Worm (Caenorhabditis elegans) whole organism, young adult: Measurements from ENCODE around the gene rnp-7.

Experiments used
- B0261.1 ChIP-seq: sonication (generic microtip); optimal IDR thresholded peaks from 2 replicates; lab custom pipeline; 2016; ENCODE audit warnings: mild to moderate bottlenecking, missing genetic modification characterization, moderate library complexity, missing compliant biosample characterization
- D2030.7 ChIP-seq: fragments of 200-800 bp; sonication (Bioruptor generic); IDR thresholded peaks from 2 replicates; pipeline ENCODE4 v1.3.6; 2022; ENCODE audit warnings: missing genetic modification reagents, missing genetic modification characterization, missing compliant biosample characterization
- F10E7.11 ChIP-seq: sonication (generic microtip); optimal IDR thresholded peaks from 2 replicates; lab custom pipeline; 2017; ENCODE audit warnings: mild to moderate bottlenecking, missing genetic modification characterization, moderate library complexity, missing compliant biosample characterization
- F22D6.2 ChIP-seq: sonication (generic microtip); optimal IDR thresholded peaks from 2 replicates; lab custom pipeline; 2016; ENCODE audit warnings: mild to moderate bottlenecking, missing genetic modification characterization, missing compliant biosample characterization
- F23B12.7 ChIP-seq: sonication (generic microtip); optimal IDR thresholded peaks from 2 replicates; lab custom pipeline; 2017; ENCODE audit warnings: missing genetic modification characterization, mild to moderate bottlenecking, missing compliant biosample characterization, antibody characterized with exemption, moderate library complexity; ENCODE audit not compliant: insufficient read depth
- F33H1.4 ChIP-seq: fragments of 200-800 bp; sonication (Bioruptor generic); IDR thresholded peaks from 2 replicates; pipeline ENCODE4 v1.3.6; 2022; ENCODE audit warnings: missing genetic modification reagents, missing genetic modification characterization, missing compliant biosample characterization
- F52B5.7 ChIP-seq: sonication (generic microtip); optimal IDR thresholded peaks from 2 replicates; lab custom pipeline; 2016; ENCODE audit warnings: mild to moderate bottlenecking, missing genetic modification characterization, missing compliant biosample characterization
- F57C9.4 ChIP-seq: sonication (generic microtip); optimal IDR thresholded peaks from 2 replicates; lab custom pipeline; 2017; ENCODE audit warnings: mild to moderate bottlenecking, missing genetic modification characterization, missing compliant biosample characterization
- T07F8.4 ChIP-seq: sonication (generic microtip); optimal IDR thresholded peaks from 2 replicates; lab custom pipeline; 2016; ENCODE audit warnings: mild to moderate bottlenecking, missing genetic modification characterization, moderate library complexity, missing compliant biosample characterization
- Y67H2A.10 ChIP-seq: fragments of 200-800 bp; sonication (Bioruptor generic); conservative IDR thresholded peaks from 2 replicates; pipeline ENCODE4 v1.3.6; 2022; ENCODE audit warnings: missing genetic modification reagents, missing genetic modification characterization, missing compliant biosample characterization
- Y79H2A.3 ChIP-seq: fragments of 200-800 bp; sonication (Bioruptor generic); conservative IDR thresholded peaks from 2 replicates; pipeline ENCODE4 v1.3.6; 2022; ENCODE audit warnings: missing genetic modification reagents, missing genetic modification characterization, missing compliant biosample characterization
- Y95B8A.8 ChIP-seq: fragments of 200-800 bp; sonication (Bioruptor generic); IDR thresholded peaks from 2 replicates; pipeline ENCODE4 v1.3.6; 2022; ENCODE audit warnings: missing genetic modification reagents, missing genetic modification characterization, missing compliant biosample characterization
- aptf-2 ChIP-seq: fragments of 200-800 bp; sonication (Bioruptor generic); conservative IDR thresholded peaks from 2 replicates; pipeline ENCODE4 v1.3.6; 2022; ENCODE audit warnings: missing genetic modification reagents, missing genetic modification characterization, missing compliant biosample characterization
- ceh-58 ChIP-seq: fragments of 200-800 bp; sonication (Bioruptor generic); IDR thresholded peaks from 2 replicates; pipeline ENCODE4 v1.3.6; 2022; ENCODE audit warnings: missing genetic modification characterization, missing compliant biosample characterization
- chd-7 ChIP-seq: sonication (generic microtip); optimal IDR thresholded peaks from 2 replicates; lab custom pipeline; 2016; ENCODE audit warnings: mild to moderate bottlenecking, missing genetic modification characterization, moderate library complexity, missing compliant biosample characterization
- dpff-1 ChIP-seq: sonication (generic microtip); optimal IDR thresholded peaks from 2 replicates; lab custom pipeline; 2017; ENCODE audit warnings: mild to moderate bottlenecking, missing genetic modification characterization, missing compliant biosample characterization
- egl-44 ChIP-seq: fragments of 200-800 bp; sonication (Bioruptor generic); IDR thresholded peaks from 2 replicates; pipeline ENCODE4 v1.3.6; 2022; ENCODE audit warnings: missing genetic modification reagents, missing genetic modification characterization, missing compliant biosample characterization
- egrh-3 ChIP-seq: fragments of 200-800 bp; sonication (Bioruptor generic); IDR thresholded peaks from 2 replicates; pipeline ENCODE4 v1.3.6; 2022; ENCODE audit warnings: missing genetic modification reagents, missing genetic modification characterization, missing compliant biosample characterization
- ets-4 ChIP-seq: fragments of 200-800 bp; sonication (Bioruptor generic); optimal IDR thresholded peaks from 2 replicates; lab custom pipeline; 2018; ENCODE audit warnings: mild to moderate bottlenecking, missing genetic modification characterization, missing compliant biosample characterization
- him-1 ChIP-seq: sonication (generic microtip); optimal IDR thresholded peaks from 2 replicates; lab custom pipeline; 2016; ENCODE audit warnings: missing genotype, missing genetic modification reagents, missing genetic modification characterization, missing compliant biosample characterization
- hlh-12 ChIP-seq: sonication (generic microtip); optimal IDR thresholded peaks from 2 replicates; lab custom pipeline; 2016; ENCODE audit warnings: missing genetic modification characterization, missing compliant biosample characterization
- hrde-1 ChIP-seq: sonication (generic microtip); optimal IDR thresholded peaks from 2 replicates; lab custom pipeline; 2016; ENCODE audit warnings: missing genetic modification characterization, mild to moderate bottlenecking, missing compliant biosample characterization, moderate library complexity, missing genotype, missing genetic modification reagents, borderline replicate concordance
- lag-1 ChIP-seq: fragments of 200-800 bp; sonication (Bioruptor generic); IDR thresholded peaks from 2 replicates; pipeline ENCODE4 v1.3.6; 2022; ENCODE audit warnings: missing genetic modification reagents, missing genetic modification characterization, missing compliant biosample characterization
- let-526 ChIP-seq: fragments of 200-800 bp; sonication (Bioruptor generic); IDR thresholded peaks from 2 replicates; pipeline ENCODE4 v1.3.6; 2022; ENCODE audit warnings: missing genetic modification reagents, missing genetic modification characterization, missing compliant biosample characterization
- lin-26 ChIP-seq: fragments of 200-800 bp; sonication (Bioruptor generic); IDR thresholded peaks from 2 replicates; pipeline ENCODE4 v1.3.6; 2022; ENCODE audit warnings: missing genetic modification reagents, missing genetic modification characterization, missing compliant biosample characterization
- lin-35 ChIP-seq, 3 experiments: fragments of 150-350 bp in 2 of 3; sonication (generic microtip) in 1 of 3; optimal IDR thresholded peaks; 2 replicates each; lab custom pipeline; 2014 to 2018; ENCODE audit warnings: missing biosample characterization in 3 of 3, missing genetic modification characterization in 3 of 3, missing genetic modification reagents in 3 of 3
- lir-1 ChIP-seq: fragments of 200-800 bp; sonication (Bioruptor generic); conservative IDR thresholded peaks from 2 replicates; pipeline ENCODE4 v1.3.6; 2022; ENCODE audit warnings: missing genetic modification reagents, missing genetic modification characterization, missing compliant biosample characterization
- lsy-27 ChIP-seq: sonication (generic microtip); optimal IDR thresholded peaks from 2 replicates; lab custom pipeline; 2017; ENCODE audit warnings: missing genetic modification characterization, mild to moderate bottlenecking, missing compliant biosample characterization, antibody characterized with exemption, missing genotype, borderline replicate concordance; ENCODE audit not compliant: insufficient read depth
- madf-3 ChIP-seq: fragments of 200-800 bp; sonication (Bioruptor generic); IDR thresholded peaks from 2 replicates; pipeline ENCODE4 v1.3.6; 2022; ENCODE audit warnings: missing genetic modification reagents, missing genetic modification characterization, missing compliant biosample characterization
- mes-4 ChIP-seq: sonication (generic microtip); optimal IDR thresholded peaks from 2 replicates; lab custom pipeline; 2016; ENCODE audit warnings: missing genotype, missing genetic modification characterization, missing compliant biosample characterization
- nfya-1 ChIP-seq: sonication (generic microtip); optimal IDR thresholded peaks from 2 replicates; lab custom pipeline; 2017; ENCODE audit warnings: antibody characterized with exemption, missing compliant biosample characterization, missing genetic modification characterization, borderline replicate concordance; ENCODE audit not compliant: insufficient read depth
- nfya-2 ChIP-seq: fragments of 200-800 bp; sonication (Bioruptor generic); IDR thresholded peaks from 2 replicates; pipeline ENCODE4 v1.3.6; 2022; ENCODE audit warnings: missing genetic modification reagents, missing genetic modification characterization, missing compliant biosample characterization
- nhr-120 ChIP-seq: fragments of 200-800 bp; sonication (Bioruptor generic); IDR thresholded peaks from 2 replicates; pipeline ENCODE4 v1.3.6; 2022; ENCODE audit warnings: missing genetic modification characterization, missing compliant biosample characterization
- nhr-179 ChIP-seq: sonication (generic microtip); optimal IDR thresholded peaks from 2 replicates; lab custom pipeline; 2016; ENCODE audit warnings: mild to moderate bottlenecking, missing genetic modification characterization, missing compliant biosample characterization
- nhr-90 ChIP-seq: sonication (generic microtip); optimal IDR thresholded peaks from 2 replicates; lab custom pipeline; 2016; ENCODE audit warnings: missing genotype, mild to moderate bottlenecking, missing genetic modification characterization, missing compliant biosample characterization
- repo-1 ChIP-seq: sonication (generic microtip); optimal IDR thresholded peaks from 2 replicates; lab custom pipeline; 2017; ENCODE audit warnings: mild to moderate bottlenecking, missing genetic modification characterization, missing compliant biosample characterization
- sdz-38 ChIP-seq: sonication (generic microtip); optimal IDR thresholded peaks from 2 replicates; lab custom pipeline; 2016; ENCODE audit warnings: missing genotype, missing genetic modification characterization, missing compliant biosample characterization
- sea-2 ChIP-seq: fragments of 200-800 bp; sonication (Bioruptor generic); IDR thresholded peaks from 2 replicates; pipeline ENCODE4 v1.3.6; 2022; ENCODE audit warnings: missing genetic modification characterization, missing compliant biosample characterization
- snpc-1.3 ChIP-seq: sonication (generic microtip); optimal IDR thresholded peaks from 2 replicates; lab custom pipeline; 2017; ENCODE audit warnings: missing genetic modification characterization, mild to moderate bottlenecking, missing compliant biosample characterization, antibody characterized with exemption, moderate library complexity, missing genotype, missing genetic modification reagents; ENCODE audit not compliant: insufficient read depth
- tbx-9 ChIP-seq: sonication (generic microtip); optimal IDR thresholded peaks from 2 replicates; lab custom pipeline; 2016; ENCODE audit warnings: borderline replicate concordance, missing genetic modification characterization, inconsistent platforms, missing compliant biosample characterization

The rnp-7 gene

ce11 chrIII:7179538-7180301 lies 18.8 kb upstream of the rnp-7 start, which contains the start of the genes rps-14 and rpl-36 (continued):
- TF ChIP-seq nfya-2 (GFP tag; lab: Robert Waterston, UW) (no peak), nhr-90 (tag; lab: Kevin White, UChicago) (no peak), hlh-12 (tag; lab: Kevin White, UChicago) (no peak), F22D6.2 (tag; lab: Kevin White, UChicago) (no peak), Y79H2A.3 (no peak), D2030.7 (GFP tag; lab: Robert Waterston, UW) (peak; percentile 71), repo-1 (tag; lab: Kevin White, UChicago) (no peak), F10E7.11 (no peak), F52B5.7 (no peak), nfya-1 (tag; lab: Kevin White, UChicago) (no peak), let-526 (no peak), Y67H2A.10 (peak; percentile 23; the same call in 1 of the 2 replicates), T07F8.4 (no peak), F57C9.4 (tag; lab: Kevin White, UChicago) (no peak), egrh-3 (no peak), F33H1.4 (GFP tag; lab: Robert Waterston, UW) (peak; percentile 98), sea-2 (GFP tag; lab: Robert Waterston, UW) (no peak), madf-3 (GFP tag; lab: Robert Waterston, UW) (peak; percentile 88), chd-7 (tag; lab: Kevin White, UChicago) (no peak), B0261.1 (tag; lab: Kevin White, UChicago) (no peak), ceh-58 (GFP tag; lab: Robert Waterston, UW) (no peak), lin-26 (GFP tag; lab: Robert Waterston, UW) (no peak), mes-4 (tag; lab: Kevin White, UChicago) (no peak), nhr-120 (GFP tag; lab: Robert Waterston, UW) (no peak), hrde-1 (tag; lab: Kevin White, UChicago) (no peak), lsy-27 (no peak), egl-44 (GFP tag; lab: Robert Waterston, UW) (no peak), F23B12.7 (tag; lab: Kevin White, UChicago) (peak; percentile 96), snpc-1.3 (tag; lab: Kevin White, UChicago) (peak; percentile 71), lin-35 (GFP tag; optimal IDR thresholded peaks at IDR 0.05; lab: Kevin White, UChicago) (peak in 1 of 3 experiments; percentile 86), Y95B8A.8 (GFP tag; lab: Robert Waterston, UW) (no peak), nhr-179 (tag; lab: Kevin White, UChicago) (no peak), lag-1 (GFP tag; lab: Robert Waterston, UW) (no peak), tbx-9 (no peak), aptf-2 (GFP tag; lab: Robert Waterston, UW) (no peak), dpff-1 (no peak), lir-1 (GFP tag; lab: Robert Waterston, UW) (no peak; the same call in 1 of the 2 replicates), ets-4 (GFP tag; lab: Kevin White, UChicago) (no peak), sdz-38 (tag; lab: Kevin White, UChicago) (no peak), him-1 (tag; lab: Kevin White, UChicago) (peak; percentile 17)
